Worm (Caenorhabditis elegans) whole organism, young adult: ENCODE measurements around the gene tcl-2.
A peak's percentile ranks its signal among the peaks of the same experiment; 100 is the strongest.

Experiments
- C06A6.2 ChIP-seq: fragments of 200-800 bp; sonication (Bioruptor generic); conservative IDR thresholded peaks from 2 replicates; pipeline ENCODE4 v1.3.6; 2022; ENCODE audit warnings: missing genetic modification characterization, missing compliant biosample characterization
- C17E4.6 ChIP-seq: fragments of 200-800 bp; sonication (Bioruptor generic); IDR thresholded peaks from 2 replicates; pipeline ENCODE4 v1.3.6; 2022; ENCODE audit warnings: missing genetic modification reagents, missing genetic modification characterization, missing compliant biosample characterization
- F33H1.4 ChIP-seq: fragments of 200-800 bp; sonication (Bioruptor generic); IDR thresholded peaks from 2 replicates; pipeline ENCODE4 v1.3.6; 2022; ENCODE audit warnings: missing genetic modification reagents, missing genetic modification characterization, missing compliant biosample characterization
- F52B5.7 ChIP-seq: sonication (generic microtip); optimal IDR thresholded peaks from 2 replicates; lab custom pipeline; 2016; ENCODE audit warnings: mild to moderate bottlenecking, missing genetic modification characterization, missing compliant biosample characterization
- F57C9.4 ChIP-seq: sonication (generic microtip); optimal IDR thresholded peaks from 2 replicates; lab custom pipeline; 2017; ENCODE audit warnings: mild to moderate bottlenecking, missing genetic modification characterization, missing compliant biosample characterization
- T26A5.8 ChIP-seq: sonication (generic microtip); optimal IDR thresholded peaks from 2 replicates; lab custom pipeline; 2016; ENCODE audit warnings: missing genetic modification characterization, missing compliant biosample characterization
- Y53G8AR.9 ChIP-seq: fragments of 200-800 bp; sonication (Bioruptor generic); conservative IDR thresholded peaks from 2 replicates; pipeline ENCODE4 v1.3.6; 2022; ENCODE audit warnings: missing genetic modification reagents, missing genetic modification characterization, missing compliant biosample characterization
- Y67H2A.10 ChIP-seq: fragments of 200-800 bp; sonication (Bioruptor generic); conservative IDR thresholded peaks from 2 replicates; pipeline ENCODE4 v1.3.6; 2022; ENCODE audit warnings: missing genetic modification reagents, missing genetic modification characterization, missing compliant biosample characterization
- Y79H2A.3 ChIP-seq: fragments of 200-800 bp; sonication (Bioruptor generic); conservative IDR thresholded peaks from 2 replicates; pipeline ENCODE4 v1.3.6; 2022; ENCODE audit warnings: missing genetic modification reagents, missing genetic modification characterization, missing compliant biosample characterization
- aptf-3 ChIP-seq: fragments of 200-800 bp; sonication (Bioruptor generic); IDR thresholded peaks from 2 replicates; pipeline ENCODE4 v1.3.6; 2022; ENCODE audit warnings: missing genetic modification characterization, missing compliant biosample characterization
- attf-5 ChIP-seq: fragments of 200-800 bp; sonication (Bioruptor generic); optimal IDR thresholded peaks from 2 replicates; lab custom pipeline; 2018; ENCODE audit warnings: mild to moderate bottlenecking, missing genetic modification characterization, missing compliant biosample characterization
- bed-1 ChIP-seq: fragments of 200-800 bp; sonication (Bioruptor generic); IDR thresholded peaks from 2 replicates; pipeline ENCODE4 v1.3.6; 2022; ENCODE audit warnings: missing genetic modification reagents, missing genetic modification characterization, missing compliant biosample characterization
- cebp-1 ChIP-seq, 2 experiments: fragments of 200-800 bp in 1 of 2; sonication (Bioruptor generic) in 1 of 2; sonication (generic microtip) in 1 of 2; IDR thresholded peaks in 1 of 2; optimal IDR thresholded peaks in 1 of 2; 2 replicates each; pipeline versions ENCODE4 v1.3.6 to Lab custom; 2017 to 2022; ENCODE audit warnings: missing compliant biosample characterization in 2 of 2, missing genetic modification characterization in 2 of 2, mild to moderate bottlenecking in 1 of 2, missing genetic modification reagents in 1 of 2, moderate library complexity in 1 of 2
- ceh-40 ChIP-seq: fragments of 200-800 bp; sonication (Bioruptor generic); IDR thresholded peaks from 2 replicates; pipeline ENCODE4 v1.3.6; 2022; ENCODE audit warnings: missing genetic modification characterization, missing compliant biosample characterization
- ceh-58 ChIP-seq: fragments of 200-800 bp; sonication (Bioruptor generic); IDR thresholded peaks from 2 replicates; pipeline ENCODE4 v1.3.6; 2022; ENCODE audit warnings: missing genetic modification characterization, missing compliant biosample characterization
- chd-7 ChIP-seq: sonication (generic microtip); optimal IDR thresholded peaks from 2 replicates; lab custom pipeline; 2016; ENCODE audit warnings: mild to moderate bottlenecking, missing genetic modification characterization, moderate library complexity, missing compliant biosample characterization
- die-1 ChIP-seq: sonication (generic microtip); optimal IDR thresholded peaks from 2 replicates; lab custom pipeline; 2016; ENCODE audit warnings: missing genotype, mild to moderate bottlenecking, missing genetic modification characterization, missing compliant biosample characterization
- dpl-1 ChIP-seq: fragments of 150-350 bp; optimal IDR thresholded peaks from 2 replicates; lab custom pipeline; 2014; ENCODE audit warnings: missing biosample characterization, missing genetic modification reagents, missing genetic modification characterization
- egl-44 ChIP-seq: fragments of 200-800 bp; sonication (Bioruptor generic); IDR thresholded peaks from 2 replicates; pipeline ENCODE4 v1.3.6; 2022; ENCODE audit warnings: missing genetic modification reagents, missing genetic modification characterization, missing compliant biosample characterization
- egrh-3 ChIP-seq: fragments of 200-800 bp; sonication (Bioruptor generic); IDR thresholded peaks from 2 replicates; pipeline ENCODE4 v1.3.6; 2022; ENCODE audit warnings: missing genetic modification reagents, missing genetic modification characterization, missing compliant biosample characterization
- fkh-3 ChIP-seq: sonication (generic microtip); optimal IDR thresholded peaks from 2 replicates; lab custom pipeline; 2016; ENCODE audit warnings: mild to moderate bottlenecking, missing genetic modification characterization, missing compliant biosample characterization
- gei-17 ChIP-seq: fragments of 200-800 bp; sonication (Bioruptor generic); optimal IDR thresholded peaks from 2 replicates; lab custom pipeline; 2018; ENCODE audit warnings: mild to moderate bottlenecking, missing genetic modification characterization, missing compliant biosample characterization
- him-1 ChIP-seq: sonication (generic microtip); optimal IDR thresholded peaks from 2 replicates; lab custom pipeline; 2016; ENCODE audit warnings: missing genotype, missing genetic modification reagents, missing genetic modification characterization, missing compliant biosample characterization
- hlh-12 ChIP-seq: sonication (generic microtip); optimal IDR thresholded peaks from 2 replicates; lab custom pipeline; 2016; ENCODE audit warnings: missing genetic modification characterization, missing compliant biosample characterization
- hlh-26 ChIP-seq: fragments of 200-800 bp; sonication (Bioruptor generic); conservative IDR thresholded peaks from 2 replicates; pipeline ENCODE4 v1.3.6; 2022; ENCODE audit warnings: missing genetic modification reagents, missing genetic modification characterization, missing compliant biosample characterization
- hmg-1.2 ChIP-seq: fragments of 200-800 bp; sonication (Bioruptor generic); IDR thresholded peaks from 2 replicates; pipeline ENCODE4 v1.3.6; 2022; ENCODE audit warnings: missing genetic modification reagents, missing genetic modification characterization, missing compliant biosample characterization
- hmg-20 ChIP-seq: fragments of 200-800 bp; sonication (Bioruptor generic); IDR thresholded peaks from 2 replicates; pipeline ENCODE4 v1.3.6; 2022; ENCODE audit warnings: missing genetic modification reagents, missing genetic modification characterization, missing compliant biosample characterization
- lag-1 ChIP-seq: fragments of 200-800 bp; sonication (Bioruptor generic); IDR thresholded peaks from 2 replicates; pipeline ENCODE4 v1.3.6; 2022; ENCODE audit warnings: missing genetic modification reagents, missing genetic modification characterization, missing compliant biosample characterization
- lin-26 ChIP-seq: fragments of 200-800 bp; sonication (Bioruptor generic); IDR thresholded peaks from 2 replicates; pipeline ENCODE4 v1.3.6; 2022; ENCODE audit warnings: missing genetic modification reagents, missing genetic modification characterization, missing compliant biosample characterization
- lin-40 ChIP-seq: sonication (generic microtip); optimal IDR thresholded peaks from 2 replicates; lab custom pipeline; 2016; ENCODE audit warnings: missing genetic modification characterization, mild to moderate bottlenecking, missing compliant biosample characterization, missing genotype, missing genetic modification reagents
- madf-10 ChIP-seq: sonication (generic microtip); optimal IDR thresholded peaks from 2 replicates; lab custom pipeline; 2016; ENCODE audit warnings: mild to moderate bottlenecking, missing genetic modification characterization, missing compliant biosample characterization
- mcd-1 ChIP-seq: fragments of 200-800 bp; sonication (Bioruptor generic); IDR thresholded peaks from 2 replicates; pipeline ENCODE4 v1.3.6; 2022; ENCODE audit warnings: missing genetic modification reagents, missing genetic modification characterization, missing compliant biosample characterization
- nfya-1 ChIP-seq: sonication (generic microtip); optimal IDR thresholded peaks from 2 replicates; lab custom pipeline; 2017; ENCODE audit warnings: antibody characterized with exemption, missing compliant biosample characterization, missing genetic modification characterization, borderline replicate concordance; ENCODE audit not compliant: insufficient read depth
- nfya-2 ChIP-seq: fragments of 200-800 bp; sonication (Bioruptor generic); IDR thresholded peaks from 2 replicates; pipeline ENCODE4 v1.3.6; 2022; ENCODE audit warnings: missing genetic modification reagents, missing genetic modification characterization, missing compliant biosample characterization
- nhr-179 ChIP-seq: sonication (generic microtip); optimal IDR thresholded peaks from 2 replicates; lab custom pipeline; 2016; ENCODE audit warnings: mild to moderate bottlenecking, missing genetic modification characterization, missing compliant biosample characterization
- nhr-27 ChIP-seq: fragments of 200-800 bp; sonication (Bioruptor generic); optimal IDR thresholded peaks from 2 replicates; lab custom pipeline; 2018; ENCODE audit warnings: mild to moderate bottlenecking, missing genetic modification characterization, moderate library complexity, missing compliant biosample characterization
- nhr-80 ChIP-seq: sonication (generic microtip); optimal IDR thresholded peaks from 2 replicates; lab custom pipeline; 2016; ENCODE audit warnings: missing genetic modification characterization, missing compliant biosample characterization
- rec-8 ChIP-seq, 2 experiments: sonication (generic microtip); optimal IDR thresholded peaks; 2 replicates each; lab custom pipeline; 2016; ENCODE audit warnings: mild to moderate bottlenecking in 2 of 2, missing genetic modification characterization in 2 of 2, missing genetic modification reagents in 2 of 2, missing genotype in 2 of 2, missing biosample characterization in 1 of 2, missing compliant biosample characterization in 1 of 2, moderate library complexity in 1 of 2
- repo-1 ChIP-seq: sonication (generic microtip); optimal IDR thresholded peaks from 2 replicates; lab custom pipeline; 2017; ENCODE audit warnings: mild to moderate bottlenecking, missing genetic modification characterization, missing compliant biosample characterization
- sea-2 ChIP-seq: fragments of 200-800 bp; sonication (Bioruptor generic); IDR thresholded peaks from 2 replicates; pipeline ENCODE4 v1.3.6; 2022; ENCODE audit warnings: missing genetic modification characterization, missing compliant biosample characterization
- snpc-1.3 ChIP-seq: sonication (generic microtip); optimal IDR thresholded peaks from 2 replicates; lab custom pipeline; 2017; ENCODE audit warnings: missing genetic modification characterization, mild to moderate bottlenecking, missing compliant biosample characterization, antibody characterized with exemption, moderate library complexity, missing genotype, missing genetic modification reagents; ENCODE audit not compliant: insufficient read depth
- snpc-3.4 ChIP-seq: sonication (generic microtip); optimal IDR thresholded peaks from 2 replicates; lab custom pipeline; 2017; ENCODE audit warnings: missing genetic modification characterization, mild to moderate bottlenecking, missing compliant biosample characterization, antibody characterized with exemption, moderate library complexity, missing genotype, missing genetic modification reagents
- snpc-4 ChIP-seq, 5 experiments: fragments of 150-350 bp in 1 of 5; sonication (generic microtip) in 4 of 5; optimal IDR thresholded peaks; 2 replicates each; lab custom pipeline; 2014 to 2018; ENCODE audit warnings: missing genetic modification characterization in 5 of 5, missing biosample characterization in 3 of 5, antibody characterized with exemption in 2 of 5, mild to moderate bottlenecking in 2 of 5, missing compliant biosample characterization in 2 of 5, missing genotype in 2 of 5, moderate library complexity in 2 of 5, missing genetic modification reagents in 1 of 5
- xnd-1 ChIP-seq: sonication (generic microtip); optimal IDR thresholded peaks from 2 replicates; lab custom pipeline; 2016; ENCODE audit warnings: missing genotype, missing genetic modification reagents, missing genetic modification characterization, missing compliant biosample characterization
- zfh-2 ChIP-seq: fragments of 200-800 bp; sonication (Bioruptor generic); conservative IDR thresholded peaks from 2 replicates; pipeline ENCODE4 v1.3.6; 2022; ENCODE audit warnings: missing genetic modification reagents, missing genetic modification characterization, missing compliant biosample characterization
- ztf-3 ChIP-seq: fragments of 200-800 bp; sonication (Bioruptor generic); optimal IDR thresholded peaks from 2 replicates; lab custom pipeline; 2018; ENCODE audit warnings: mild to moderate bottlenecking, missing genetic modification characterization, missing compliant biosample characterization
- ztf-6 ChIP-seq: fragments of 200-800 bp; sonication (Bioruptor generic); IDR thresholded peaks from 2 replicates; pipeline ENCODE4 v1.3.6; 2022; ENCODE audit warnings: missing genetic modification reagents, missing genetic modification characterization, missing compliant biosample characterization

tcl-2 gene

ce11 chrIV:143807-144371, 35.0 kb upstream of the tcl-2 start (continued):
- TF ChIP-seq F52B5.7 (peak; percentile 44), T26A5.8 (tag; lab: Kevin White, UChicago) (no peak), nfya-1 (no peak), ceh-40 (no peak), C17E4.6 (GFP tag; lab: Robert Waterston, UW) (no peak), cebp-1 (GFP tag; IDR thresholded peaks at IDR 0.05; lab: Robert Waterston, UW) (0 out of 2 replicates have a peak, but pooled peaks have one; percentile 49), cebp-1 (tag; optimal IDR thresholded peaks at IDR 0.05; lab: Kevin White, UChicago) (no peak), nfya-2 (no peak), nhr-27 (tag; lab: Kevin White, UChicago) (no peak), Y67H2A.10 (GFP tag; lab: Robert Waterston, UW) (no peak), bed-1 (GFP tag; lab: Robert Waterston, UW) (no peak), aptf-3 (GFP tag; lab: Robert Waterston, UW) (no peak), egl-44 (GFP tag; lab: Robert Waterston, UW) (peak; percentile 84), hmg-1.2 (GFP tag; lab: Robert Waterston, UW) (peak; percentile 81), Y79H2A.3 (GFP tag; lab: Robert Waterston, UW) (no peak), madf-10 (peak; percentile 76), snpc-1.3 (tag; lab: Kevin White, UChicago) (peak; percentile 29), die-1 (tag; lab: Kevin White, UChicago) (peak; percentile 68), egrh-3 (GFP tag; lab: Robert Waterston, UW) (peak; percentile 43; the same call in 1 of the 2 replicates), chd-7 (tag; lab: Kevin White, UChicago) (peak; percentile 76), F33H1.4 (GFP tag; lab: Robert Waterston, UW) (no peak; the same call in 1 of the 2 replicates), zfh-2 (peak; percentile 71), snpc-4 (GFP tag; optimal IDR thresholded peaks at IDR 0.05; lab: Kevin White, UChicago) (peak; percentile 28), snpc-4 (tag; optimal IDR thresholded peaks at IDR 0.05; lab: Kevin White, UChicago) (peak in 1 of 4 experiments; percentile 58), lag-1 (GFP tag; lab: Robert Waterston, UW) (no peak), mcd-1 (peak; percentile 71), hmg-20 (no peak), lin-26 (GFP tag; lab: Robert Waterston, UW) (peak; percentile 90), him-1 (tag; lab: Kevin White, UChicago) (peak; percentile 94), nhr-179 (tag; lab: Kevin White, UChicago) (no peak), xnd-1 (tag; lab: Kevin White, UChicago) (no peak), nhr-80 (no peak), snpc-3.4 (tag; lab: Kevin White, UChicago) (no peak), rec-8 (tag; optimal IDR thresholded peaks at IDR 0.05; lab: Kevin White, UChicago) (peak; percentile 21 to 48), F57C9.4 (tag; lab: Kevin White, UChicago) (no peak), ztf-3 (GFP tag; lab: Kevin White, UChicago) (no peak), dpl-1 (GFP tag; lab: Kevin White, UChicago) (no peak), hlh-12 (tag; lab: Kevin White, UChicago) (peak; percentile 9), fkh-3 (tag; lab: Kevin White, UChicago) (no peak), C06A6.2 (GFP tag; lab: Robert Waterston, UW) (0 out of 2 replicates have a peak, but pooled peaks have one; percentile 38), sea-2 (GFP tag; lab: Robert Waterston, UW) (no peak), ztf-6 (0 out of 2 replicates have a peak, but pooled peaks have one; percentile 39), gei-17 (no peak), ceh-58 (GFP tag; lab: Robert Waterston, UW) (no peak), lin-40 (tag; lab: Kevin White, UChicago) (no peak), attf-5 (GFP tag; lab: Kevin White, UChicago) (peak; percentile 58), repo-1 (no peak), Y53G8AR.9 (GFP tag; lab: Robert Waterston, UW) (no peak), hlh-26 (no peak)
